Worm (Caenorhabditis elegans) whole organism, L1 larva: ENCODE data around the gene W03B1.5.
A peak's percentile ranks its signal among the peaks of the same experiment; 100 is the strongest.
"Not testable (repeated sequence)": the region's sequence is repeated elsewhere in the genome, so short reads cannot be mapped to it uniquely, and the experiment has no call there.

Experiments
- C16A3.4 ChIP-seq: fragments of 150-350 bp; optimal IDR thresholded peaks from 2 replicates; lab custom pipeline; 2014; ENCODE audit warnings: missing biosample characterization, missing genetic modification characterization
- C34B4.2 ChIP-seq: sonication (generic microtip); optimal IDR thresholded peaks from 2 replicates; lab custom pipeline; 2017; ENCODE audit warnings: mild to moderate bottlenecking, missing genetic modification characterization, missing compliant biosample characterization
- Y116A8C.19 ChIP-seq: sonication (generic microtip); optimal IDR thresholded peaks from 2 replicates; lab custom pipeline; 2016; ENCODE audit warnings: missing compliant biosample characterization, missing genetic modification characterization, borderline replicate concordance
- ama-1 ChIP-seq: fragments of 150-350 bp; optimal IDR thresholded peaks from 2 replicates; lab custom pipeline; 2014
- blmp-1 ChIP-seq: fragments of 150-350 bp; optimal IDR thresholded peaks from 2 replicates; lab custom pipeline; 2014; ENCODE audit warnings: missing biosample characterization, missing genetic modification characterization
- ceh-88 ChIP-seq: fragments of 200-800 bp; sonication (Bioruptor generic); IDR thresholded peaks from 2 replicates; pipeline ENCODE4 v1.3.6; 2022; ENCODE audit warnings: missing genetic modification characterization, missing compliant biosample characterization
- ces-1 ChIP-seq: fragments of 150-350 bp; optimal IDR thresholded peaks from 2 replicates; lab custom pipeline; 2014; ENCODE audit warnings: missing biosample characterization, missing genetic modification reagents, missing genetic modification characterization
- dpl-1 ChIP-seq, 3 experiments: fragments of 150-350 bp in 2 of 3; sonication (generic microtip) in 1 of 3; optimal IDR thresholded peaks; 2 replicates each; lab custom pipeline; 2014 to 2017; ENCODE audit warnings: missing biosample characterization in 3 of 3, missing genetic modification characterization in 3 of 3, missing genetic modification reagents in 3 of 3
- efl-1 ChIP-seq, 4 experiments: fragments of 150-350 bp; optimal IDR thresholded peaks in 3 of 4; peaks in 1 of 4; 1 replicate in 1 of 4; 2 replicates in 3 of 4; lab custom pipeline; 2014; ENCODE audit warnings: missing biosample characterization in 2 of 4, missing genetic modification characterization in 2 of 4, missing genetic modification reagents in 2 of 4
- egl-13 ChIP-seq: sonication (generic microtip); optimal IDR thresholded peaks from 2 replicates; lab custom pipeline; 2016; ENCODE audit warnings: missing genotype, missing genetic modification reagents, missing genetic modification characterization, missing compliant biosample characterization
- elt-3 ChIP-seq, 6 experiments: fragments of 150-350 bp in 1 of 6; sonication (generic microtip); optimal IDR thresholded peaks; 2 replicates each; lab custom pipeline; 2017 to 2018; ENCODE audit warnings: missing biosample characterization in 6 of 6, missing genetic modification characterization in 6 of 6, inconsistent platforms in 1 of 6
- fkh-4 ChIP-seq: sonication (generic microtip); optimal IDR thresholded peaks from 2 replicates; lab custom pipeline; 2016; ENCODE audit warnings: missing compliant biosample characterization, missing genetic modification characterization, borderline replicate concordance
- fkh-8 ChIP-seq: sonication (generic microtip); optimal IDR thresholded peaks from 2 replicates; lab custom pipeline; 2016; ENCODE audit warnings: mild to moderate bottlenecking, missing genetic modification characterization, missing compliant biosample characterization
- hlh-4 ChIP-seq: sonication (generic microtip); optimal IDR thresholded peaks from 2 replicates; lab custom pipeline; 2016; ENCODE audit warnings: mild to moderate bottlenecking, missing genetic modification characterization, missing compliant biosample characterization
- irx-1 ChIP-seq: sonication (generic microtip); optimal IDR thresholded peaks from 2 replicates; lab custom pipeline; 2016; ENCODE audit warnings: missing genetic modification characterization, missing compliant biosample characterization
- jun-1 ChIP-seq: fragments of 150-350 bp; optimal IDR thresholded peaks from 2 replicates; lab custom pipeline; 2014; ENCODE audit warnings: missing biosample characterization, missing genetic modification reagents, missing genetic modification characterization
- lin-13 ChIP-seq: fragments of 150-350 bp; optimal IDR thresholded peaks from 2 replicates; lab custom pipeline; 2014; ENCODE audit warnings: missing biosample characterization, missing genetic modification reagents, missing genetic modification characterization
- lin-15B ChIP-seq: fragments of 150-350 bp; sonication (generic microtip); optimal IDR thresholded peaks from 3 replicates; lab custom pipeline; 2014; ENCODE audit warnings: missing biosample characterization, missing genetic modification characterization
- lin-35 ChIP-seq, 2 experiments: fragments of 150-350 bp; optimal IDR thresholded peaks; 2 replicates each; lab custom pipeline; 2014; ENCODE audit warnings: missing biosample characterization in 2 of 2, missing genetic modification characterization in 2 of 2, missing genetic modification reagents in 2 of 2
- lsy-2 ChIP-seq, 2 experiments: fragments of 150-350 bp; optimal IDR thresholded peaks; 2 replicates each; lab custom pipeline; 2014; ENCODE audit warnings: missing biosample characterization in 2 of 2, missing genetic modification characterization in 2 of 2
- mef-2 ChIP-seq: fragments of 150-350 bp; optimal IDR thresholded peaks from 2 replicates; lab custom pipeline; 2014; ENCODE audit warnings: missing biosample characterization, missing genetic modification characterization
- nhr-11 ChIP-seq: fragments of 150-350 bp; optimal IDR thresholded peaks from 2 replicates; lab custom pipeline; 2014; ENCODE audit warnings: missing biosample characterization, missing genetic modification characterization
- nhr-19 ChIP-seq: fragments of 200-800 bp; sonication (Bioruptor generic); conservative IDR thresholded peaks from 2 replicates; pipeline ENCODE4 v1.3.6; 2022; ENCODE audit warnings: missing genetic modification characterization, missing compliant biosample characterization
- nhr-20 ChIP-seq: sonication (generic microtip); optimal IDR thresholded peaks from 2 replicates; lab custom pipeline; 2016; ENCODE audit warnings: mild to moderate bottlenecking, missing genetic modification characterization, missing compliant biosample characterization
- nhr-237 ChIP-seq: fragments of 150-350 bp; optimal IDR thresholded peaks from 2 replicates; lab custom pipeline; 2014; ENCODE audit warnings: missing biosample characterization, missing genetic modification characterization
- nhr-71 ChIP-seq: sonication (generic microtip); optimal IDR thresholded peaks from 2 replicates; lab custom pipeline; 2016; ENCODE audit warnings: mild to moderate bottlenecking, missing genetic modification characterization, moderate library complexity, missing compliant biosample characterization
- nhr-77 ChIP-seq: fragments of 150-350 bp; optimal IDR thresholded peaks from 2 replicates; lab custom pipeline; 2014; ENCODE audit warnings: missing biosample characterization, missing genetic modification characterization
- nhr-84 ChIP-seq: sonication (generic microtip); optimal IDR thresholded peaks from 2 replicates; lab custom pipeline; 2017; ENCODE audit warnings: missing biosample characterization, missing genetic modification characterization
- nhr-85 ChIP-seq: sonication (generic microtip); peaks from one replicate; lab custom pipeline; 2016; ENCODE audit warnings: missing genetic modification characterization, inconsistent platforms, missing compliant biosample characterization
- pag-3 ChIP-seq: sonication (generic microtip); optimal IDR thresholded peaks from 2 replicates; lab custom pipeline; 2017; ENCODE audit warnings: missing genetic modification characterization, mild to moderate bottlenecking, missing compliant biosample characterization, antibody characterized with exemption, borderline replicate concordance; ENCODE audit not compliant: insufficient read depth
- pax-3 ChIP-seq: fragments of 200-800 bp; sonication (Bioruptor generic); optimal IDR thresholded peaks from 2 replicates; lab custom pipeline; 2018; ENCODE audit warnings: mild to moderate bottlenecking, missing genetic modification characterization, moderate library complexity, missing compliant biosample characterization
- pqm-1 ChIP-seq: sonication (generic microtip); optimal IDR thresholded peaks from 3 replicates; lab custom pipeline; 2017; ENCODE audit warnings: missing biosample characterization, missing genetic modification characterization
- rnt-1 ChIP-seq: sonication (generic microtip); optimal IDR thresholded peaks from 2 replicates; lab custom pipeline; 2016; ENCODE audit warnings: mild to moderate bottlenecking, missing genetic modification characterization, moderate library complexity, missing compliant biosample characterization
- snpc-4 ChIP-seq: fragments of 150-350 bp; optimal IDR thresholded peaks from 2 replicates; lab custom pipeline; 2014; ENCODE audit warnings: missing biosample characterization, missing genetic modification characterization
- snu-23 ChIP-seq: sonication (generic microtip); optimal IDR thresholded peaks from 2 replicates; lab custom pipeline; 2016; ENCODE audit warnings: missing genetic modification characterization, missing compliant biosample characterization
- sox-4 ChIP-seq: sonication (generic microtip); optimal IDR thresholded peaks from 2 replicates; lab custom pipeline; 2016; ENCODE audit warnings: missing genetic modification characterization, missing compliant biosample characterization
- sup-37 ChIP-seq: fragments of 200-800 bp; sonication (Bioruptor generic); optimal IDR thresholded peaks from 2 replicates; lab custom pipeline; 2018; ENCODE audit warnings: mild to moderate bottlenecking, missing genetic modification characterization, missing compliant biosample characterization
- swsn-7 ChIP-seq: sonication (generic microtip); optimal IDR thresholded peaks from 2 replicates; lab custom pipeline; 2016; ENCODE audit warnings: missing genetic modification characterization, missing compliant biosample characterization
- unc-130 ChIP-seq: fragments of 150-350 bp; optimal IDR thresholded peaks from 2 replicates; lab custom pipeline; 2017; ENCODE audit warnings: missing biosample characterization, missing genetic modification characterization, inconsistent platforms
- unc-62 ChIP-seq: fragments of 150-350 bp; optimal IDR thresholded peaks from 2 replicates; lab custom pipeline; 2014; ENCODE audit warnings: missing biosample characterization, missing genetic modification reagents, missing genetic modification characterization
- unc-98 ChIP-seq: fragments of 200-800 bp; sonication (Bioruptor generic); IDR thresholded peaks from 2 replicates; pipeline ENCODE4 v1.3.6; 2022; ENCODE audit warnings: missing genetic modification characterization, missing compliant biosample characterization
- vab-15 ChIP-seq: sonication (generic microtip); optimal IDR thresholded peaks from 2 replicates; lab custom pipeline; 2017; ENCODE audit warnings: missing genotype, mild to moderate bottlenecking, missing genetic modification characterization, missing compliant biosample characterization
- xbp-1 ChIP-seq: sonication (generic microtip); optimal IDR thresholded peaks from 2 replicates; lab custom pipeline; 2016; ENCODE audit warnings: missing genetic modification characterization, missing compliant biosample characterization
- zip-4 ChIP-seq: fragments of 200-800 bp; sonication (Bioruptor generic); optimal IDR thresholded peaks from 2 replicates; lab custom pipeline; 2018; ENCODE audit warnings: mild to moderate bottlenecking, missing genetic modification characterization, moderate library complexity, missing compliant biosample characterization
- ztf-11 ChIP-seq, 2 experiments: sonication (generic microtip); optimal IDR thresholded peaks; 2 replicates each; lab custom pipeline; 2016 to 2017; ENCODE audit warnings: missing genetic modification characterization in 2 of 2, missing biosample characterization in 1 of 2, missing compliant biosample characterization in 1 of 2
- ztf-4 ChIP-seq: fragments of 150-350 bp; optimal IDR thresholded peaks from 2 replicates; lab custom pipeline; 2014; ENCODE audit warnings: missing biosample characterization, missing genetic modification characterization

The W03B1.5 gene

ce11 chrIV:4348146-4348545 lies at the start of gene W03B1.5:
TSS of gene W03B1.5 (plus strand) at chrIV:4348446.
- TF ChIP-seq nhr-71, snpc-4, C34B4.2 (tag; lab: Kevin White, UChicago): not testable (repeated sequence)

- no peak for TF ChIP-seq egl-13 (tag; lab: Kevin White, UChicago)
Measured at ce11 chrIV:4298983-4299382, 49.3 kb upstream of the W03B1.5 start, which contains the start of gene F15E6.9. TSS of gene F15E6.9 (minus strand) at chrIV:4299083.

ce11 chrIV:4299994-4300393 lies 48.3 kb upstream of the W03B1.5 start:
- TF ChIP-seq unc-130 (tag; lab: Kevin White, UChicago) (no peak), mef-2 (tag; lab: Kevin White, UChicago) (no peak), efl-1 (optimal IDR thresholded peaks at IDR 0.05; lab: Kevin White, UChicago) (no peak), efl-1 (GFP tag; optimal IDR thresholded peaks at IDR 0.05 in 1 of 2; lab: Kevin White, UChicago) (peak in 1 of 2 experiments; percentile 30), jun-1 (no peak), irx-1 (tag; lab: Kevin White, UChicago) (no peak), lsy-2 (tag; optimal IDR thresholded peaks at IDR 0.05; lab: Kevin White, UChicago) (no peak), zip-4 (GFP tag; lab: Kevin White, UChicago) (no peak), nhr-20 (no peak), nhr-19 (GFP tag; lab: Robert Waterston, UW) (no peak), ama-1 (lab: Kevin White, UChicago) (no peak), blmp-1 (peak; percentile 40), swsn-7 (tag; lab: Kevin White, UChicago) (no peak), xbp-1 (tag; lab: Kevin White, UChicago) (no peak), nhr-11 (tag; lab: Kevin White, UChicago) (no peak), hlh-4 (no peak), snpc-4 (tag; lab: Kevin White, UChicago) (no peak), rnt-1 (tag; lab: Kevin White, UChicago) (no peak)

- TF ChIP-seq pag-3, result no peak
- TF ChIP-seq ceh-88 (GFP tag; lab: Robert Waterston, UW), result no peak
- TF ChIP-seq C34B4.2 (tag; lab: Kevin White, UChicago), result no peak
- TF ChIP-seq unc-98 (GFP tag; lab: Robert Waterston, UW), result no peak
- TF ChIP-seq ztf-4 (tag; lab: Kevin White, UChicago), result no peak
- no peak for TF ChIP-seq sup-37 (GFP tag; lab: Kevin White, UChicago)
- no peak for TF ChIP-seq unc-62 (GFP tag; lab: Kevin White, UChicago)
- TF ChIP-seq elt-3 (tag; optimal IDR thresholded peaks at IDR 0.05; lab: Kevin White, UChicago), result no peak
- no peak for TF ChIP-seq nhr-237 (tag; lab: Kevin White, UChicago)
- no peak for TF ChIP-seq nhr-84 (tag; lab: Kevin White, UChicago)
- no peak for TF ChIP-seq lin-15B (tag; lab: Kevin White, UChicago)
- TF ChIP-seq zip-4 (GFP tag; lab: Kevin White, UChicago), result no peak
- no peak for TF ChIP-seq sox-4
- TF ChIP-seq vab-15 (tag; lab: Kevin White, UChicago), result no peak
- no peak for TF ChIP-seq ztf-11 (tag; optimal IDR thresholded peaks at IDR 0.05; lab: Kevin White, UChicago)
- no peak for TF ChIP-seq lin-13 (GFP tag; lab: Kevin White, UChicago)
- no peak for TF ChIP-seq C16A3.4
Measured at ce11 chrIV:4301202-4301601, 47.0 kb upstream of the W03B1.5 start, which contains the start of gene lgc-22. TSS of gene lgc-22 (plus strand) at chrIV:4301306.

ce11 chrIV:4306317-4306716 lies 41.9 kb upstream of the W03B1.5 start:
- TF ChIP-seq fkh-8 (tag; lab: Kevin White, UChicago) (no peak), pag-3 (no peak), nhr-84 (tag; lab: Kevin White, UChicago) (no peak), vab-15 (tag; lab: Kevin White, UChicago) (no peak), dpl-1 (GFP tag; optimal IDR thresholded peaks at IDR 0.05; lab: Kevin White, UChicago) (no peak), lsy-2 (tag; optimal IDR thresholded peaks at IDR 0.05; lab: Kevin White, UChicago) (no peak), ces-1 (GFP tag; lab: Kevin White, UChicago) (no peak), nhr-85 (tag; lab: Kevin White, UChicago) (no peak), pax-3 (tag; lab: Kevin White, UChicago) (no peak), blmp-1 (no peak), pqm-1 (no peak), lin-35 (GFP tag; optimal IDR thresholded peaks at IDR 0.05; lab: Kevin White, UChicago) (no peak), snu-23 (GFP tag; lab: Kevin White, UChicago) (no peak), ceh-88 (GFP tag; lab: Robert Waterston, UW) (no peak), Y116A8C.19 (tag; lab: Kevin White, UChicago) (no peak), nhr-77 (tag; lab: Kevin White, UChicago) (no peak), fkh-4 (tag; lab: Kevin White, UChicago) (no peak)
